Fruit fly (Drosophila melanogaster) whole organism, embryonic: Measurements from ENCODE around the gene Fkbp59.
A peak's percentile ranks its signal among the peaks of the same experiment; 100 is the strongest.

ENCODE experiments used
- ATbp ChIP-seq: fragments of 200-800 bp; sonication (Bioruptor generic); optimal IDR thresholded peaks from 2 replicates; lab custom pipeline; 2017; ENCODE audit warnings: missing biosample characterization, mild to moderate bottlenecking, missing genetic modification characterization, missing genetic modification reagents
- CG11504 ChIP-seq: fragments of 200-800 bp; sonication (Bioruptor generic); optimal IDR thresholded peaks from 3 replicates; lab custom pipeline; 2019; ENCODE audit warnings: missing biosample characterization, mild to moderate bottlenecking, missing genetic modification characterization, moderate library complexity
- CG12104 ChIP-seq: fragments of 200-800 bp; sonication (Bioruptor generic); optimal IDR thresholded peaks from 3 replicates; lab custom pipeline; 2016; ENCODE audit warnings: missing biosample characterization, missing genetic modification characterization
- CG13775 ChIP-seq: fragments of 200-800 bp; sonication (Bioruptor generic); optimal IDR thresholded peaks from 3 replicates; lab custom pipeline; 2017; ENCODE audit warnings: missing biosample characterization, mild to moderate bottlenecking, missing genetic modification characterization
- CG13894 ChIP-seq: fragments of 200-800 bp; sonication (Bioruptor generic); optimal IDR thresholded peaks from 3 replicates; lab custom pipeline; 2018; ENCODE audit warnings: missing biosample characterization, mild to moderate bottlenecking, missing genetic modification characterization, moderate library complexity
- CG14441 ChIP-seq: fragments of 200-800 bp; sonication (Bioruptor generic); IDR thresholded peaks from 2 replicates; pipeline ENCODE4 v1.3.6; 2022; ENCODE audit warnings: missing biosample characterization, missing genetic modification characterization
- CG14860 ChIP-seq: fragments of 200-800 bp; sonication (Bioruptor generic); IDR thresholded peaks from 3 replicates; pipeline ENCODE4 v1.3.6; 2022; ENCODE audit warnings: missing biosample characterization, missing genetic modification characterization; ENCODE audit not compliant: partially characterized antibody
- CG17359 ChIP-seq: fragments of 200-800 bp; sonication (Bioruptor generic); optimal IDR thresholded peaks from 3 replicates; lab custom pipeline; 2018; ENCODE audit warnings: missing biosample characterization, mild to moderate bottlenecking, missing genetic modification characterization, moderate library complexity
- CG2129 ChIP-seq: fragments of 200-800 bp; sonication (Bioruptor generic); IDR thresholded peaks from 2 replicates; pipeline ENCODE4 v1.3.6; 2022; ENCODE audit warnings: missing biosample characterization, missing genetic modification characterization; ENCODE audit not compliant: partially characterized antibody
- CG2712 ChIP-seq: fragments of 200-800 bp; optimal IDR thresholded peaks from 3 replicates; lab custom pipeline; 2019; ENCODE audit warnings: missing biosample characterization, mild to moderate bottlenecking, missing genetic modification characterization, moderate library complexity
- CG3065 ChIP-seq: fragments of 200-800 bp; sonication (Bioruptor generic); optimal IDR thresholded peaks from 2 replicates; lab custom pipeline; 2016; ENCODE audit warnings: missing biosample characterization, missing genetic modification characterization
- CG33557 ChIP-seq: fragments of 200-800 bp; sonication (Bioruptor generic); optimal IDR thresholded peaks from 2 replicates; lab custom pipeline; 2019; ENCODE audit warnings: missing biosample characterization, mild to moderate bottlenecking, missing genetic modification characterization, moderate library complexity
- CG3847 ChIP-seq: fragments of 200-800 bp; sonication (Bioruptor generic); IDR thresholded peaks from 2 replicates; pipeline ENCODE4 v1.3.6; 2022; ENCODE audit warnings: missing biosample characterization, missing genetic modification characterization
- CG6254 ChIP-seq: fragments of 200-800 bp; sonication (Bioruptor generic); optimal IDR thresholded peaks from 3 replicates; lab custom pipeline; 2017; ENCODE audit warnings: mild to moderate bottlenecking, missing biosample characterization, missing genetic modification reagents, missing genetic modification characterization
- CG7271 ChIP-seq: fragments of 200-800 bp; sonication (Bioruptor generic); optimal IDR thresholded peaks from 2 replicates; lab custom pipeline; 2018; ENCODE audit warnings: missing biosample characterization, mild to moderate bottlenecking, missing genetic modification characterization, moderate library complexity
- D ChIP-seq, 2 experiments: fragments of 200-800 bp in 1 of 2; fragments of >200 bp in 1 of 2; sonication (Bioruptor generic) in 1 of 2; optimal IDR thresholded peaks; 2 replicates in 1 of 2; 3 replicates in 1 of 2; lab custom pipeline; 2017; ENCODE audit warnings: mild to moderate bottlenecking in 1 of 2, missing biosample characterization in 1 of 2, missing genetic modification characterization in 1 of 2, missing genetic modification reagents in 1 of 2
- Doc2 ChIP-seq: fragments of 200-800 bp; sonication (Bioruptor generic); IDR thresholded peaks from 2 replicates; pipeline ENCODE4 v1.3.6; 2022; ENCODE audit warnings: missing biosample characterization, missing genetic modification characterization
- Ets97D ChIP-seq: fragments of 200-800 bp; sonication (Bioruptor generic); optimal IDR thresholded peaks from 3 replicates; lab custom pipeline; 2016; ENCODE audit warnings: missing biosample characterization, missing genetic modification characterization
- Fer1 ChIP-seq: fragments of 200-800 bp; sonication (Bioruptor generic); optimal IDR thresholded peaks from 2 replicates; lab custom pipeline; 2017; ENCODE audit warnings: missing biosample characterization, mild to moderate bottlenecking, missing genetic modification characterization
- HLH4C ChIP-seq: fragments of 200-800 bp; sonication (Bioruptor generic); IDR thresholded peaks from 3 replicates; pipeline ENCODE4 v1.3.6; 2022; ENCODE audit warnings: missing biosample characterization, missing genetic modification characterization; ENCODE audit not compliant: partially characterized antibody
- Hand ChIP-seq: fragments of 200-800 bp; sonication (Bioruptor generic); optimal IDR thresholded peaks from 2 replicates; lab custom pipeline; 2017; ENCODE audit warnings: mild to moderate bottlenecking, missing biosample characterization, missing genetic modification reagents, missing genetic modification characterization
- Hmx ChIP-seq: fragments of 200-800 bp; sonication (Bioruptor generic); optimal IDR thresholded peaks from 2 replicates; lab custom pipeline; 2016; ENCODE audit warnings: missing biosample characterization, missing genetic modification characterization
- Hr3 ChIP-seq: fragments of 200-800 bp; sonication (Bioruptor generic); optimal IDR thresholded peaks from 3 replicates; lab custom pipeline; 2016; ENCODE audit warnings: missing biosample characterization, missing genetic modification characterization
- MBD-R2 ChIP-seq: fragments of 200-800 bp; sonication (Bioruptor generic); IDR thresholded peaks from 2 replicates; pipeline ENCODE4 v1.3.6; 2022; ENCODE audit warnings: missing biosample characterization, missing genetic modification characterization
- Meics ChIP-seq: fragments of 200-800 bp; sonication (Bioruptor generic); optimal IDR thresholded peaks from 2 replicates; lab custom pipeline; 2017; ENCODE audit warnings: missing biosample characterization, mild to moderate bottlenecking, missing genetic modification characterization
- Mrtf ChIP-seq: fragments of 200-800 bp; sonication (Bioruptor generic); IDR thresholded peaks from 3 replicates; pipeline ENCODE4 v1.3.6; 2022; ENCODE audit warnings: missing biosample characterization, missing genetic modification characterization
- Poxn ChIP-seq: fragments of 200-800 bp; sonication (Bioruptor generic); IDR thresholded peaks from 2 replicates; pipeline ENCODE4 v1.3.6; 2022; ENCODE audit warnings: missing biosample characterization, missing genetic modification characterization
- Xrp1 ChIP-seq: fragments of 200-800 bp; sonication (Bioruptor generic); IDR thresholded peaks from 2 replicates; pipeline ENCODE4 v1.3.6; 2022; ENCODE audit warnings: missing biosample characterization, missing genetic modification characterization
- az2 ChIP-seq: fragments of 200-800 bp; sonication (Bioruptor generic); optimal IDR thresholded peaks from 3 replicates; lab custom pipeline; 2016; ENCODE audit warnings: missing biosample characterization, missing genetic modification characterization
- chinmo ChIP-seq: fragments of 200-800 bp; sonication (Bioruptor generic); IDR thresholded peaks from 4 replicates; pipeline ENCODE4 v1.3.6; 2022; ENCODE audit warnings: missing biosample characterization, missing genetic modification characterization; ENCODE audit not compliant: partially characterized antibody
- ci ChIP-seq: fragments of 200-800 bp; sonication (Bioruptor generic); IDR thresholded peaks from 3 replicates; pipeline ENCODE4 v1.3.6; 2022; ENCODE audit warnings: missing biosample characterization, missing genetic modification characterization
- croc ChIP-seq: fragments of 200-800 bp; sonication (Bioruptor generic); conservative IDR thresholded peaks from 3 replicates; pipeline ENCODE4 v1.3.6; 2022; ENCODE audit warnings: missing biosample characterization, missing genetic modification characterization
- crp ChIP-seq, 2 experiments: fragments of 200-800 bp; sonication (Bioruptor generic); optimal IDR thresholded peaks; 2 replicates in 1 of 2; 3 replicates in 1 of 2; lab custom pipeline; 2017; ENCODE audit warnings: missing biosample characterization in 2 of 2, missing genetic modification characterization in 2 of 2, mild to moderate bottlenecking in 1 of 2, moderate library complexity in 1 of 2
- dm ChIP-seq: fragments of 200-800 bp; sonication (Bioruptor generic); optimal IDR thresholded peaks from 3 replicates; lab custom pipeline; 2016; ENCODE audit warnings: missing biosample characterization, missing genetic modification characterization
- fru ChIP-seq: fragments of >200 bp; optimal IDR thresholded peaks from 2 replicates; lab custom pipeline; 2017
- kah ChIP-seq: fragments of 200-800 bp; sonication (Bioruptor generic); optimal IDR thresholded peaks from 2 replicates; lab custom pipeline; 2018; ENCODE audit warnings: missing biosample characterization, mild to moderate bottlenecking, missing genetic modification characterization
- nom ChIP-seq: fragments of 200-800 bp; sonication (Bioruptor generic); optimal IDR thresholded peaks from 2 replicates; lab custom pipeline; 2017; ENCODE audit warnings: missing biosample characterization, missing genetic modification characterization, mild to moderate bottlenecking, moderate library complexity, missing genetic modification reagents
- otp ChIP-seq: fragments of 200-800 bp; sonication (Bioruptor generic); IDR thresholded peaks from 3 replicates; pipeline ENCODE4, ENCODE4 v1.3.6; 2022; ENCODE audit warnings: missing biosample characterization, missing genetic modification characterization
- pzg ChIP-seq: fragments of 200-800 bp; sonication (Bioruptor generic); optimal IDR thresholded peaks from 3 replicates; lab custom pipeline; 2018; ENCODE audit warnings: missing biosample characterization, mild to moderate bottlenecking, missing genetic modification characterization, moderate library complexity
- rib ChIP-seq: fragments of 200-800 bp; sonication (Bioruptor generic); IDR thresholded peaks from 2 replicates; pipeline ENCODE4 v1.3.6; 2022; ENCODE audit warnings: missing biosample characterization, missing genetic modification characterization
- sd ChIP-seq: fragments of 200-800 bp; sonication (Bioruptor generic); optimal IDR thresholded peaks from 3 replicates; lab custom pipeline; 2018; ENCODE audit warnings: missing biosample characterization, mild to moderate bottlenecking, missing genetic modification characterization, moderate library complexity
- shn ChIP-seq: fragments of 200-800 bp; sonication (Bioruptor generic); optimal IDR thresholded peaks from 3 replicates; lab custom pipeline; 2016; ENCODE audit warnings: missing biosample characterization, missing genetic modification characterization
- slbo ChIP-seq: fragments of 200-800 bp; sonication (Bioruptor generic); IDR thresholded peaks from 2 replicates; pipeline ENCODE4 v1.3.6; 2022; ENCODE audit warnings: missing biosample characterization, missing genetic modification characterization
- tgo ChIP-seq: fragments of 200-800 bp; sonication (Bioruptor generic); IDR thresholded peaks from 3 replicates; pipeline ENCODE4 v1.3.6; 2022; ENCODE audit warnings: missing biosample characterization, missing genetic modification characterization
- tin ChIP-seq: fragments of 200-800 bp; sonication (Bioruptor generic); optimal IDR thresholded peaks from 3 replicates; lab custom pipeline; 2016; ENCODE audit warnings: missing biosample characterization, missing genetic modification characterization
- tup ChIP-seq: fragments of 200-800 bp; sonication (Bioruptor generic); optimal IDR thresholded peaks from 2 replicates; lab custom pipeline; 2016; ENCODE audit warnings: missing biosample characterization, mild to moderate bottlenecking, missing genetic modification characterization, moderate library complexity
- usp ChIP-seq: fragments of >200 bp; optimal IDR thresholded peaks from 2 replicates; lab custom pipeline; 2017; ENCODE audit warnings: missing biosample characterization, missing genetic modification characterization
- vfl ChIP-seq: fragments of 200-800 bp; sonication (Bioruptor generic); optimal IDR thresholded peaks from 2 replicates; lab custom pipeline; 2016; ENCODE audit warnings: missing biosample characterization, missing genetic modification characterization
- zen ChIP-seq: fragments of 200-800 bp; sonication (Bioruptor generic); optimal IDR thresholded peaks from 3 replicates; lab custom pipeline; 2018; ENCODE audit warnings: missing biosample characterization, mild to moderate bottlenecking, missing genetic modification characterization, moderate library complexity
- zen2 ChIP-seq: fragments of 200-800 bp; sonication (Bioruptor generic); IDR thresholded peaks from 3 replicates; pipeline ENCODE4 v1.3.6; 2022; ENCODE audit warnings: missing biosample characterization, missing genetic modification characterization; ENCODE audit not compliant: partially characterized antibody

Gene Fkbp59

DNA sequence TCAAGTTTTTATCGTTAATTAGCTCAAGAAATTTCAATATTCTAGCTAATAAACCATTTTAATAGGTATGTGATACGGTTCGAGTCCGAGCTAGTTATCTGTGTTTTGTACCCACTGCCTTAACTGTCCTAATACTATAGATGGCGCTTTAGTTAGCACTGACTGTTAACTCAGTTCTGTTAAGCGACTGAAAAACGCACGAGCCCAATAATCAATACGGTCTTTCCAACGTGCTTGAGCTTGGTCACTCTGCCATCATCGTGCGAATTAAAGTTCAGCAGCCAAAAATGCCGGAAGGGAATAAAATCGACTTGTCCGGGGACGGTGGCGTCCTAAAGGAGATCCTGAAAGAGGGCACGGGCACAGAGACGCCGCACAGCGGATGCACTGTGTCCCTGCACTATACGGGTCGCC lies at the start of gene Fkbp59 (continued):
- TF ChIP-seq CG7271 (tag; lab: Kevin White, UChicago) (no peak), Mrtf (GFP tag; lab: Robert Waterston, UW) (no peak), zen (tag; lab: Kevin White, UChicago) (peak; percentile 44), rib (GFP tag; lab: Robert Waterston, UW) (0 out of 2 replicates have a peak, but pooled peaks have one; percentile 47), az2 (GFP tag; lab: Kevin White, UChicago) (no peak), CG14860 (GFP tag; lab: Robert Waterston, UW) (peak; percentile 90), CG3065 (GFP tag; lab: Kevin White, UChicago) (no peak), ci (GFP tag; lab: Robert Waterston, UW) (no peak), pzg (GFP tag; lab: Kevin White, UChicago) (peak; percentile 78), CG12104 (no peak), Doc2 (GFP tag; lab: Robert Waterston, UW) (no peak), otp (GFP tag; lab: Robert Waterston, UW) (no peak), Fer1 (GFP tag; lab: Kevin White, UChicago) (no peak), nom (GFP tag; lab: Kevin White, UChicago) (peak; percentile 22), Poxn (GFP tag; lab: Robert Waterston, UW) (no peak), Xrp1 (GFP tag; lab: Robert Waterston, UW) (no peak), Hmx (no peak), CG13894 (tag; lab: Kevin White, UChicago) (peak; percentile 25), CG3847 (GFP tag; lab: Robert Waterston, UW) (peak; percentile 21; the same call in 1 of the 2 replicates), HLH4C (GFP tag; lab: Robert Waterston, UW) (peak; percentile 99), Hr3 (GFP tag; lab: Kevin White, UChicago) (no peak), zen2 (GFP tag; lab: Robert Waterston, UW) (peak; percentile 29; the same call in 1 of the 3 replicates), dm (GFP tag; lab: Kevin White, UChicago) (peak; percentile 66), CG11504 (tag; lab: Kevin White, UChicago) (no peak), sd (peak; percentile 55), Ets97D (GFP tag; lab: Kevin White, UChicago) (peak; percentile 23), vfl (GFP tag; lab: Kevin White, UChicago) (no peak), tup (no peak), tin (GFP tag; lab: Kevin White, UChicago) (no peak), CG33557 (GFP tag; lab: Kevin White, UChicago) (no peak), ATbp (GFP tag; lab: Kevin White, UChicago) (no peak), D (optimal IDR thresholded peaks at IDR 0.05; lab: Kevin White, UChicago) (no peak), D (GFP tag; optimal IDR thresholded peaks at IDR 0.05; lab: Kevin White, UChicago) (no peak), Meics (no peak), slbo (GFP tag; lab: Robert Waterston, UW) (peak; percentile 31; the same call in 1 of the 2 replicates), usp (GFP tag; lab: Kevin White, UChicago) (no peak), tgo (no peak), shn (no peak), CG14441 (GFP tag; lab: Robert Waterston, UW) (no peak), CG17359 (tag; lab: Kevin White, UChicago) (no peak), MBD-R2 (GFP tag; lab: Robert Waterston, UW) (peak; percentile 90), croc (GFP tag; lab: Robert Waterston, UW) (no peak), crp (GFP tag; optimal IDR thresholded peaks at IDR 0.05; lab: Kevin White, UChicago) (no peak), fru (lab: Kevin White, UChicago) (no peak), kah (GFP tag; lab: Kevin White, UChicago) (no peak), CG2712 (tag; lab: Kevin White, UChicago) (peak; percentile 51), CG6254 (GFP tag; lab: Kevin White, UChicago) (no peak), chinmo (0 out of 4 replicates have a peak, but pooled peaks have one; percentile 46), CG13775 (no peak), Hand (GFP tag; lab: Kevin White, UChicago) (no peak), CG2129 (GFP tag; lab: Robert Waterston, UW) (no peak)
